Comparison of ENCODE assay signal across 2 fruit fly cellular contexts in genomic region chr3L:13217395-13217794, dm6.
A peak's percentile ranks its signal among the peaks of the same experiment; 100 is the strongest.
TF ChIP-seq lines count a peak whose summit lies in the region.

No protein-coding gene starts in this region.

TF ChIP-seq in whole organism, prepupa, 60 proteins besides CTCF, POLR2A, EP300 and RAD21:
- no peak for TF ChIP-seq Sox102F (GFP tag; optimal IDR thresholded peaks at IDR 0.05; lab: Kevin White, UChicago)
- peak; percentile 24 for TF ChIP-seq CG1621 (tag; optimal IDR thresholded peaks at IDR 0.05; lab: Kevin White, UChicago)
- TF ChIP-seq Eip78C (GFP tag; lab: Kevin White, UChicago): peak; percentile 82
- TF ChIP-seq lz (GFP tag; optimal IDR thresholded peaks at IDR 0.05; lab: Kevin White, UChicago): no peak
- peak; percentile 6 for TF ChIP-seq CG3032 (tag; optimal IDR thresholded peaks at IDR 0.05; lab: Kevin White, UChicago)
- TF ChIP-seq Ets96B (tag; optimal IDR thresholded peaks at IDR 0.05; lab: Kevin White, UChicago): peak; percentile 47
- TF ChIP-seq OdsH (GFP tag; optimal IDR thresholded peaks at IDR 0.05; lab: Kevin White, UChicago): peak; percentile 7
- peak; percentile 2 for TF ChIP-seq achi (GFP tag; optimal IDR thresholded peaks at IDR 0.05; lab: Kevin White, UChicago)
- TF ChIP-seq CG6808 (GFP tag; optimal IDR thresholded peaks at IDR 0.05; lab: Kevin White, UChicago): peak; percentile 21
- peak; percentile 39 for TF ChIP-seq spab (GFP tag; optimal IDR thresholded peaks at IDR 0.05; lab: Kevin White, UChicago)
- TF ChIP-seq dsx (GFP tag; optimal IDR thresholded peaks at IDR 0.05; lab: Kevin White, UChicago; ENCODE audit: poor library complexity, severe bottlenecking): peak; percentile 88
- no peak for TF ChIP-seq acj6 (GFP tag; optimal IDR thresholded peaks at IDR 0.05; lab: Kevin White, UChicago)
- TF ChIP-seq CG6163 (GFP tag; IDR thresholded peaks at IDR 0.05; lab: Robert Waterston, UW): no peak
- TF ChIP-seq ss (GFP tag; optimal IDR thresholded peaks at IDR 0.05; lab: Kevin White, UChicago): peak in 1 of 2 experiments; percentile 2
- TF ChIP-seq fd59A (GFP tag; optimal IDR thresholded peaks at IDR 0.05; lab: Kevin White, UChicago): peak; percentile 7
TF ChIP-seq in whole organism, prepupa: peak in this region for 11.

TF ChIP-seq in whole organism, pupa, 21 proteins besides CTCF, POLR2A, EP300 and RAD21:
- TF ChIP-seq gl (tag; optimal IDR thresholded peaks at IDR 0.05; lab: Kevin White, UChicago) (no peak), Pif1A (GFP tag; optimal IDR thresholded peaks at IDR 0.05; lab: Kevin White, UChicago) (no peak), CG10348 (GFP tag; IDR thresholded peaks at IDR 0.05; lab: Robert Waterston, UW) (no peak), CG15710 (tag; optimal IDR thresholded peaks at IDR 0.05; lab: Kevin White, UChicago) (peak; percentile 28), CG34367 (tag; optimal IDR thresholded peaks at IDR 0.05; lab: Kevin White, UChicago) (peak; percentile 32), CG14655 (GFP tag; optimal IDR thresholded peaks at IDR 0.05; lab: Kevin White, UChicago) (no peak), CG9948 (tag; optimal IDR thresholded peaks at IDR 0.05; lab: Kevin White, UChicago) (peak; percentile 37), Pif1B (GFP tag; optimal IDR thresholded peaks at IDR 0.05; lab: Kevin White, UChicago) (no peak), CG8159 (tag; optimal IDR thresholded peaks at IDR 0.05; lab: Kevin White, UChicago) (peak; percentile 54), CG8301 (tag; optimal IDR thresholded peaks at IDR 0.05; lab: Kevin White, UChicago) (no peak), EcR (GFP tag; optimal IDR thresholded peaks at IDR 0.05; lab: Kevin White, UChicago) (no peak), rn (GFP tag; IDR thresholded peaks at IDR 0.05; lab: Robert Waterston, UW) (no peak), Ets98B (GFP tag; IDR thresholded peaks at IDR 0.05; lab: Robert Waterston, UW) (no peak), CG13204 (GFP tag; optimal IDR thresholded peaks at IDR 0.05; lab: Kevin White, UChicago) (no peak), Snoo (tag; optimal IDR thresholded peaks at IDR 0.05; lab: Kevin White, UChicago) (no peak), D1 (tag; optimal IDR thresholded peaks at IDR 0.05; lab: Kevin White, UChicago) (no peak), CG4496 (GFP tag; IDR thresholded peaks at IDR 0.05; lab: Robert Waterston, UW) (no peak), CG12605 (GFP tag; IDR thresholded peaks at IDR 0.05; lab: Robert Waterston, UW) (no peak), CG32121 (GFP tag; IDR thresholded peaks at IDR 0.05; lab: Robert Waterston, UW) (no peak), CG17806 (tag; optimal IDR thresholded peaks at IDR 0.05; lab: Kevin White, UChicago) (peak; percentile 51), fd96Ca (GFP tag; IDR thresholded peaks at IDR 0.05; lab: Robert Waterston, UW) (no peak)
